Worm (Caenorhabditis elegans) whole organism, L1 larva: Measurements from ENCODE around the gene T22D1.3.
A peak's percentile ranks its signal among the peaks of the same experiment; 100 is the strongest.

ENCODE experiments used
- C04F5.9 ChIP-seq: sonication (generic microtip); optimal IDR thresholded peaks from 2 replicates; lab custom pipeline; 2016; ENCODE audit warnings: missing genetic modification characterization, missing compliant biosample characterization
- C16A3.4 ChIP-seq: fragments of 150-350 bp; optimal IDR thresholded peaks from 2 replicates; lab custom pipeline; 2014; ENCODE audit warnings: missing biosample characterization, missing genetic modification characterization
- C34B4.2 ChIP-seq: sonication (generic microtip); optimal IDR thresholded peaks from 2 replicates; lab custom pipeline; 2017; ENCODE audit warnings: mild to moderate bottlenecking, missing genetic modification characterization, missing compliant biosample characterization
- aha-1 ChIP-seq: fragments of 150-350 bp; optimal IDR thresholded peaks from 2 replicates; lab custom pipeline; 2014; ENCODE audit warnings: missing biosample characterization, missing genetic modification characterization
- alr-1 ChIP-seq: fragments of 200-800 bp; sonication (Bioruptor generic); optimal IDR thresholded peaks from 2 replicates; lab custom pipeline; 2018; ENCODE audit warnings: borderline replicate concordance, mild to moderate bottlenecking, missing genetic modification characterization, missing compliant biosample characterization
- aly-2 ChIP-seq: fragments of 150-350 bp; optimal IDR thresholded peaks from 2 replicates; lab custom pipeline; 2014; ENCODE audit warnings: missing biosample characterization, missing genetic modification characterization
- ama-1 ChIP-seq: fragments of 150-350 bp; optimal IDR thresholded peaks from 2 replicates; lab custom pipeline; 2014
- ceh-63 ChIP-seq: fragments of 200-800 bp; sonication (Bioruptor generic); optimal IDR thresholded peaks from 2 replicates; lab custom pipeline; 2018; ENCODE audit warnings: mild to moderate bottlenecking, missing genetic modification characterization, missing compliant biosample characterization
- ceh-82 ChIP-seq, 3 experiments: fragments of 150-350 bp in 1 of 3; sonication (generic microtip) in 2 of 3; optimal IDR thresholded peaks; 2 replicates each; lab custom pipeline; 2014 to 2017; ENCODE audit warnings: missing biosample characterization in 3 of 3, missing genetic modification characterization in 3 of 3
- ces-1 ChIP-seq: fragments of 150-350 bp; optimal IDR thresholded peaks from 2 replicates; lab custom pipeline; 2014; ENCODE audit warnings: missing biosample characterization, missing genetic modification reagents, missing genetic modification characterization
- dpl-1 ChIP-seq, 3 experiments: fragments of 150-350 bp in 2 of 3; sonication (generic microtip) in 1 of 3; optimal IDR thresholded peaks; 2 replicates each; lab custom pipeline; 2014 to 2017; ENCODE audit warnings: missing biosample characterization in 3 of 3, missing genetic modification characterization in 3 of 3, missing genetic modification reagents in 3 of 3
- dsc-1 ChIP-seq: sonication (generic microtip); optimal IDR thresholded peaks from 2 replicates; lab custom pipeline; 2016; ENCODE audit warnings: mild to moderate bottlenecking, missing genetic modification characterization, missing compliant biosample characterization
- efl-3 ChIP-seq: fragments of 200-800 bp; sonication (Bioruptor generic); optimal IDR thresholded peaks from 2 replicates; lab custom pipeline; 2018; ENCODE audit warnings: mild to moderate bottlenecking, missing genetic modification characterization, missing compliant biosample characterization
- ets-5 ChIP-seq: fragments of 200-800 bp; sonication (Bioruptor generic); IDR thresholded peaks from 2 replicates; pipeline ENCODE4 v1.3.6; 2022; ENCODE audit warnings: missing genetic modification characterization, missing compliant biosample characterization
- fkh-4 ChIP-seq: sonication (generic microtip); optimal IDR thresholded peaks from 2 replicates; lab custom pipeline; 2016; ENCODE audit warnings: missing compliant biosample characterization, missing genetic modification characterization, borderline replicate concordance
- fkh-8 ChIP-seq: sonication (generic microtip); optimal IDR thresholded peaks from 2 replicates; lab custom pipeline; 2016; ENCODE audit warnings: mild to moderate bottlenecking, missing genetic modification characterization, missing compliant biosample characterization
- hlh-17 ChIP-seq: fragments of 200-800 bp; sonication (Bioruptor generic); optimal IDR thresholded peaks from 2 replicates; lab custom pipeline; 2018; ENCODE audit warnings: missing genetic modification characterization, mild to moderate bottlenecking, missing compliant biosample characterization, moderate library complexity, borderline replicate concordance
- hpl-2 ChIP-seq: fragments of 150-350 bp; optimal IDR thresholded peaks from 2 replicates; lab custom pipeline; 2014; ENCODE audit warnings: missing biosample characterization, missing genetic modification reagents, missing genetic modification characterization
- irx-1 ChIP-seq: sonication (generic microtip); optimal IDR thresholded peaks from 2 replicates; lab custom pipeline; 2016; ENCODE audit warnings: missing genetic modification characterization, missing compliant biosample characterization
- jun-1 ChIP-seq: fragments of 150-350 bp; optimal IDR thresholded peaks from 2 replicates; lab custom pipeline; 2014; ENCODE audit warnings: missing biosample characterization, missing genetic modification reagents, missing genetic modification characterization
- lin-14 ChIP-seq: fragments of 200-800 bp; sonication (Bioruptor generic); optimal IDR thresholded peaks from 2 replicates; lab custom pipeline; 2018; ENCODE audit warnings: mild to moderate bottlenecking, missing genetic modification characterization, moderate library complexity, missing compliant biosample characterization
- lin-15B ChIP-seq: fragments of 150-350 bp; sonication (generic microtip); optimal IDR thresholded peaks from 3 replicates; lab custom pipeline; 2014; ENCODE audit warnings: missing biosample characterization, missing genetic modification characterization
- lin-39 ChIP-seq: fragments of 150-350 bp; optimal IDR thresholded peaks from 2 replicates; lab custom pipeline; 2014; ENCODE audit warnings: missing biosample characterization, missing genetic modification reagents, missing genetic modification characterization
- lsy-2 ChIP-seq, 2 experiments: fragments of 150-350 bp; optimal IDR thresholded peaks; 2 replicates each; lab custom pipeline; 2014; ENCODE audit warnings: missing biosample characterization in 2 of 2, missing genetic modification characterization in 2 of 2
- mef-2 ChIP-seq: fragments of 150-350 bp; optimal IDR thresholded peaks from 2 replicates; lab custom pipeline; 2014; ENCODE audit warnings: missing biosample characterization, missing genetic modification characterization
- mep-1 ChIP-seq: fragments of 150-350 bp; optimal IDR thresholded peaks from 2 replicates; lab custom pipeline; 2014; ENCODE audit warnings: missing biosample characterization, missing genetic modification characterization
- nhr-19 ChIP-seq: fragments of 200-800 bp; sonication (Bioruptor generic); conservative IDR thresholded peaks from 2 replicates; pipeline ENCODE4 v1.3.6; 2022; ENCODE audit warnings: missing genetic modification characterization, missing compliant biosample characterization
- nhr-20 ChIP-seq: sonication (generic microtip); optimal IDR thresholded peaks from 2 replicates; lab custom pipeline; 2016; ENCODE audit warnings: mild to moderate bottlenecking, missing genetic modification characterization, missing compliant biosample characterization
- nhr-47 ChIP-seq: sonication (generic microtip); optimal IDR thresholded peaks from 2 replicates; lab custom pipeline; 2016; ENCODE audit warnings: mild to moderate bottlenecking, missing genetic modification characterization, moderate library complexity, missing compliant biosample characterization
- nhr-71 ChIP-seq: sonication (generic microtip); optimal IDR thresholded peaks from 2 replicates; lab custom pipeline; 2016; ENCODE audit warnings: mild to moderate bottlenecking, missing genetic modification characterization, moderate library complexity, missing compliant biosample characterization
- nhr-76 ChIP-seq: sonication (generic microtip); optimal IDR thresholded peaks from 2 replicates; lab custom pipeline; 2017; ENCODE audit warnings: missing biosample characterization, missing genetic modification characterization
- nhr-77 ChIP-seq: fragments of 150-350 bp; optimal IDR thresholded peaks from 2 replicates; lab custom pipeline; 2014; ENCODE audit warnings: missing biosample characterization, missing genetic modification characterization
- nhr-84 ChIP-seq: sonication (generic microtip); optimal IDR thresholded peaks from 2 replicates; lab custom pipeline; 2017; ENCODE audit warnings: missing biosample characterization, missing genetic modification characterization
- nhr-85 ChIP-seq: sonication (generic microtip); peaks from one replicate; lab custom pipeline; 2016; ENCODE audit warnings: missing genetic modification characterization, inconsistent platforms, missing compliant biosample characterization
- nhr-90 ChIP-seq: sonication (generic microtip); optimal IDR thresholded peaks from 2 replicates; lab custom pipeline; 2016; ENCODE audit warnings: mild to moderate bottlenecking, missing genetic modification characterization, missing compliant biosample characterization; ENCODE audit not compliant: poor library complexity
- pag-3 ChIP-seq: sonication (generic microtip); optimal IDR thresholded peaks from 2 replicates; lab custom pipeline; 2017; ENCODE audit warnings: missing genetic modification characterization, mild to moderate bottlenecking, missing compliant biosample characterization, antibody characterized with exemption, borderline replicate concordance; ENCODE audit not compliant: insufficient read depth
- pqm-1 ChIP-seq: sonication (generic microtip); optimal IDR thresholded peaks from 3 replicates; lab custom pipeline; 2017; ENCODE audit warnings: missing biosample characterization, missing genetic modification characterization
- snpc-4 ChIP-seq: fragments of 150-350 bp; optimal IDR thresholded peaks from 2 replicates; lab custom pipeline; 2014; ENCODE audit warnings: missing biosample characterization, missing genetic modification characterization
- snu-23 ChIP-seq: sonication (generic microtip); optimal IDR thresholded peaks from 2 replicates; lab custom pipeline; 2016; ENCODE audit warnings: missing genetic modification characterization, missing compliant biosample characterization
- sox-4 ChIP-seq: sonication (generic microtip); optimal IDR thresholded peaks from 2 replicates; lab custom pipeline; 2016; ENCODE audit warnings: missing genetic modification characterization, missing compliant biosample characterization
- sptf-1 ChIP-seq: fragments of 150-350 bp; optimal IDR thresholded peaks from 2 replicates; lab custom pipeline; 2014; ENCODE audit warnings: missing biosample characterization, missing genetic modification characterization
- sup-37 ChIP-seq: fragments of 200-800 bp; sonication (Bioruptor generic); optimal IDR thresholded peaks from 2 replicates; lab custom pipeline; 2018; ENCODE audit warnings: mild to moderate bottlenecking, missing genetic modification characterization, missing compliant biosample characterization
- tbx-2 ChIP-seq: sonication (generic microtip); optimal IDR thresholded peaks from 2 replicates; lab custom pipeline; 2016; ENCODE audit warnings: missing genetic modification characterization, missing compliant biosample characterization
- unc-130 ChIP-seq: fragments of 150-350 bp; optimal IDR thresholded peaks from 2 replicates; lab custom pipeline; 2017; ENCODE audit warnings: missing biosample characterization, missing genetic modification characterization, inconsistent platforms
- unc-86 ChIP-seq: sonication (generic microtip); optimal IDR thresholded peaks from 2 replicates; lab custom pipeline; 2016; ENCODE audit warnings: missing genetic modification characterization, missing compliant biosample characterization
- vab-15 ChIP-seq: sonication (generic microtip); optimal IDR thresholded peaks from 2 replicates; lab custom pipeline; 2017; ENCODE audit warnings: missing genotype, mild to moderate bottlenecking, missing genetic modification characterization, missing compliant biosample characterization
- zag-1 ChIP-seq: fragments of 150-350 bp; optimal IDR thresholded peaks from 2 replicates; lab custom pipeline; 2014; ENCODE audit warnings: missing biosample characterization, missing genetic modification characterization
- ztf-11 ChIP-seq, 2 experiments: sonication (generic microtip); optimal IDR thresholded peaks; 2 replicates each; lab custom pipeline; 2016 to 2017; ENCODE audit warnings: missing genetic modification characterization in 2 of 2, missing biosample characterization in 1 of 2, missing compliant biosample characterization in 1 of 2

T22D1.3 gene

DNA sequence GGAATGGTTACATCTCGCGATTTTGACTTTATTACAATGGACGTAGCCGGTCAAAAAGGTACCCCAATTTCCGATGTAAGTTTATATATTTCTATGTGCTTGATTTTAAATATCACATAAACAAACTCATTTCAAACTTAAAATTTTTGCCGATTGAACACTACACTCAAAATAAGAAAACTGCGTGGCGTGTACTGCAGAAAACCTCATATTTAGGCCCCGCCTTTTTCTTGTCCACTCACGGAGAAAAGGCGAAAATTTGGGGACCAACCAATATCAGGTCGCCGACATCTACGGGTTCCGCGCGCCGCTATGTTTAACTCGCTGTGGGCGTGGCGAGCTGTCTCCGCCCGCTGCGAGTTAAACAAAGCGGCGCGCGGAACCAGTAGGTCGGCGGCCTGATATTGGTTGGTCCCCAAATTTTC, 835 bp downstream of the T22D1.3 start:
- TF ChIP-seq snpc-4 (tag; lab: Kevin White, UChicago): peak; percentile 71
- TF ChIP-seq nhr-85 (tag; lab: Kevin White, UChicago): peak; percentile 8
- peak; percentile 8 for TF ChIP-seq nhr-47 (tag; lab: Kevin White, UChicago)
- peak; percentile 52 for TF ChIP-seq nhr-19 (GFP tag; lab: Robert Waterston, UW)

DNA sequence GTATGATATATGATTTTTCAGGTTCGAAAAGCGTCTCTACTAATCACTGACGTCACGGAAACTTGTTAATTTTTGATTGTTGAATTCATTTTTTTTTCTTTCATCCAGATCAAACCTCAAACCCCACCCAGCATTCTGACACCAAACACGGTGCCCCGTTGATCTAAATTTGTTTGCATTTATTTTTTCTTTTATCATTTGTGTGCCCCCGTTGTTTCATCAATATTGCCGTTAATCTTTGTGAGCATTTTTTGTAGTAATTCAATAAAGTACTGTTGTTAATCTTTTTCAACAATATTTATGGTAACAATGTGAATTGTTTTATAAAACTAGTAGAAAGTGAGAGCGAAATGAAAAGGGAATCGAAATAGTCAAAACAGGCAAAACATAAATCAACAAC, 3.5 kb downstream of the T22D1.3 start:
- TF ChIP-seq lin-14 (GFP tag; lab: Kevin White, UChicago) (no peak), ces-1 (no peak), nhr-20 (tag; lab: Kevin White, UChicago) (no peak), mep-1 (tag; lab: Kevin White, UChicago) (no peak), ceh-63 (GFP tag; lab: Kevin White, UChicago) (no peak), sox-4 (tag; lab: Kevin White, UChicago) (no peak), ceh-82 (tag; optimal IDR thresholded peaks at IDR 0.05; lab: Kevin White, UChicago) (no peak), tbx-2 (tag; lab: Kevin White, UChicago) (no peak), nhr-19 (GFP tag; lab: Robert Waterston, UW) (no peak), C34B4.2 (no peak), aly-2 (tag; lab: Kevin White, UChicago) (no peak), C16A3.4 (tag; lab: Kevin White, UChicago) (no peak), nhr-90 (tag; lab: Kevin White, UChicago) (no peak), C04F5.9 (no peak), ets-5 (GFP tag; lab: Robert Waterston, UW) (no peak), nhr-76 (tag; lab: Kevin White, UChicago) (no peak)

DNA sequence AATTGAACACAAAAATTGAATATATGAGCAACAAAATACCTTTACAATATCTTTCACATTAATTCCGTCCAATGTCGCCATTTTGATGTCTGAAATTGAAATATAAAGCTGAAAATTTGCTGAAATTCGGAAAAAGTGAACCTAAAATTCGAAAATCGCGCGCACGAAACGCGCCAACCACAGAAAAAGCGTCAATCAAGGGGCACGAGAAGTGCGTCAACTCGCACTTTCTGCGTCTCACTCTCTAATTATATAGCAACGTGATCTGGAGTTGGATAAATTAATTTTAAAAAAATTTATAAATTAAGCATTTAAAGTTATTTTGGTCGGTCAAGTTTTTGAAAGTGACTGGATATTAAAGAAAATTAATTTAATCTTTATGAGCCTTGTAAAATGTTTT, 6.0 kb downstream of the T22D1.3 start, which contains the start of gene ruvb-2:
Gene ruvb-2 (minus strand): TSS at position 89 of the 400 bp plus-strand sequence.
- peak; percentile 89 for TF ChIP-seq nhr-90 (tag; lab: Kevin White, UChicago)
- TF ChIP-seq hpl-2 (GFP tag; lab: Kevin White, UChicago): peak; percentile 42
- TF ChIP-seq pqm-1 (tag; lab: Kevin White, UChicago): no peak
- peak; percentile 59 for TF ChIP-seq aly-2 (tag; lab: Kevin White, UChicago)
- TF ChIP-seq nhr-77 (tag; lab: Kevin White, UChicago): peak; percentile 71
- TF ChIP-seq efl-3 (GFP tag; lab: Kevin White, UChicago): no peak
- TF ChIP-seq dsc-1 (tag; lab: Kevin White, UChicago): peak; percentile 92
- TF ChIP-seq lin-15B (tag; lab: Kevin White, UChicago): peak; percentile 91
- no peak for TF ChIP-seq vab-15 (tag; lab: Kevin White, UChicago)
- TF ChIP-seq pag-3 (tag; lab: Kevin White, UChicago): no peak
- peak; percentile 4 for TF ChIP-seq aha-1
- TF ChIP-seq lin-39 (tag; lab: Kevin White, UChicago): peak; percentile 93
- no peak for TF ChIP-seq sptf-1 (tag; lab: Kevin White, UChicago)
- no peak for TF ChIP-seq alr-1 (tag; lab: Kevin White, UChicago)
- TF ChIP-seq fkh-4 (tag; lab: Kevin White, UChicago): peak; percentile 60
- TF ChIP-seq hlh-17: no peak
- peak; percentile 88 for TF ChIP-seq fkh-8 (tag; lab: Kevin White, UChicago)
- TF ChIP-seq ama-1: peak; percentile 14
- peak; percentile 89 to 92 (median 91) for TF ChIP-seq dpl-1 (GFP tag; optimal IDR thresholded peaks at IDR 0.05; lab: Kevin White, UChicago)
- TF ChIP-seq sup-37 (GFP tag; lab: Kevin White, UChicago): peak; percentile 1
- TF ChIP-seq nhr-19 (GFP tag; lab: Robert Waterston, UW): peak; percentile 89
- TF ChIP-seq snu-23: peak; percentile 93
- peak; percentile 94 for TF ChIP-seq nhr-71 (tag; lab: Kevin White, UChicago)
- TF ChIP-seq irx-1 (tag; lab: Kevin White, UChicago): peak; percentile 84
- peak; percentile 77 for TF ChIP-seq jun-1 (tag; lab: Kevin White, UChicago)
- TF ChIP-seq sox-4 (tag; lab: Kevin White, UChicago): peak; percentile 69
- peak; percentile 37 for TF ChIP-seq mef-2 (tag; lab: Kevin White, UChicago)
- TF ChIP-seq zag-1 (tag; lab: Kevin White, UChicago): peak; percentile 23
- peak in 1 of 2 experiments; percentile 62 for TF ChIP-seq ztf-11 (tag; optimal IDR thresholded peaks at IDR 0.05; lab: Kevin White, UChicago)
- peak; percentile 92 for TF ChIP-seq unc-130 (tag; lab: Kevin White, UChicago)
- TF ChIP-seq nhr-20 (tag; lab: Kevin White, UChicago): peak; percentile 88
- peak; percentile 55 for TF ChIP-seq C04F5.9
- TF ChIP-seq lsy-2 (tag; optimal IDR thresholded peaks at IDR 0.05; lab: Kevin White, UChicago): peak; percentile 92 to 94
- TF ChIP-seq nhr-84 (tag; lab: Kevin White, UChicago): no peak
- TF ChIP-seq unc-86 (tag; lab: Kevin White, UChicago): peak; percentile 84
